Worm (Caenorhabditis elegans) whole organism, late embryonic: ENCODE measurements around the gene ceh-18.

ENCODE experiments used
- nhr-11 ChIP-seq: fragments of 150-350 bp; optimal IDR thresholded peaks from 2 replicates; lab custom pipeline; 2014; ENCODE audit warnings: missing biosample characterization, missing genetic modification characterization
- pha-4 ChIP-seq: fragments of 150-350 bp; optimal IDR thresholded peaks from 2 replicates; lab custom pipeline; 2018; ENCODE audit warnings: missing biosample characterization, missing genetic modification reagents, missing genetic modification characterization

- TF ChIP-seq nhr-11 (tag; lab: Kevin White, UChicago) (no peak), pha-4 (tag; lab: Kevin White, UChicago) (no peak)
These were observed 38.0 kb upstream of the ceh-18 start, which contains the start of gene F47F2.3 for ce11 chrX:3895577-3895976.
